Worm (Caenorhabditis elegans): ENCODE data around the gene Y75B12B.1.

The Y75B12B.1 gene

ce11 chrV:15184097-15185040 lies at the start of gene Y75B12B.1:
TSS of gene Y75B12B.1 (plus strand) at chrV:15184699.
- TF ChIP-seq unc-62 (GFP tag; optimal IDR thresholded peaks at IDR 0.05): no peak

ce11 chrV:15136772-15137171 lies 47.7 kb upstream of the Y75B12B.1 start, which contains the start of gene aipl-1:
TSS of gene aipl-1 (minus strand) at chrV:15136801.
- no peak for TF ChIP-seq unc-62 (GFP tag; optimal IDR thresholded peaks at IDR 0.05)

ce11 chrV:15139811-15140210 lies 44.7 kb upstream of the Y75B12B.1 start:
- no peak for TF ChIP-seq unc-62 (GFP tag; optimal IDR thresholded peaks at IDR 0.05)

- TF ChIP-seq unc-62 (GFP tag; optimal IDR thresholded peaks at IDR 0.05): no peak
Measured at ce11 chrV:15140247-15140646, 44.3 kb upstream of the Y75B12B.1 start, which contains the start of gene K08F9.3. TSS of gene K08F9.3 (plus strand) at chrV:15140547.

- TF ChIP-seq unc-62 (GFP tag; optimal IDR thresholded peaks at IDR 0.05): no peak
Measured at ce11 chrV:15143285-15143684, 41.2 kb upstream of the Y75B12B.1 start, which contains the start of gene K08F9.1. TSS of gene K08F9.1 (minus strand) at chrV:15143385.

- no peak for TF ChIP-seq unc-62 (GFP tag; optimal IDR thresholded peaks at IDR 0.05)
Measured at ce11 chrV:15143798-15144197, 40.7 kb upstream of the Y75B12B.1 start, which contains the start of gene K08F9.4. TSS of gene K08F9.4 (plus strand) at chrV:15144019.

ce11 chrV:15147776-15148175 lies 36.7 kb upstream of the Y75B12B.1 start, which contains the start of gene T09F5.20:
TSS of gene T09F5.20 (minus strand) at chrV:15147876.
- TF ChIP-seq unc-62 (GFP tag; optimal IDR thresholded peaks at IDR 0.05): no peak

- TF ChIP-seq unc-62 (GFP tag; optimal IDR thresholded peaks at IDR 0.05): no peak
Measured at ce11 chrV:15148800-15149199, 35.7 kb upstream of the Y75B12B.1 start, which contains the start of gene T09F5.1. TSS of gene T09F5.1 (plus strand) at chrV:15149100.

ce11 chrV:15150176-15150575 lies 34.3 kb upstream of the Y75B12B.1 start:
- no peak for TF ChIP-seq unc-62 (GFP tag; optimal IDR thresholded peaks at IDR 0.05)

ce11 chrV:15150661-15151060 lies 33.8 kb upstream of the Y75B12B.1 start, which contains the start of gene T09F5.2:
TSS of gene T09F5.2 (plus strand) at chrV:15150961.
- no peak for TF ChIP-seq unc-62 (GFP tag; optimal IDR thresholded peaks at IDR 0.05)

- no peak for TF ChIP-seq unc-62 (GFP tag; optimal IDR thresholded peaks at IDR 0.05)
Measured at ce11 chrV:15152010-15152409, 32.5 kb upstream of the Y75B12B.1 start.

ce11 chrV:15153277-15153676 lies 31.2 kb upstream of the Y75B12B.1 start, which contains the start of gene srh-55:
TSS of gene srh-55 (plus strand) at chrV:15153577.
- no peak for TF ChIP-seq unc-62 (GFP tag; optimal IDR thresholded peaks at IDR 0.05)

ce11 chrV:15156504-15156903 lies 28.0 kb upstream of the Y75B12B.1 start:
- TF ChIP-seq unc-62 (GFP tag; optimal IDR thresholded peaks at IDR 0.05): no peak

ce11 chrV:15158691-15159090 lies 25.8 kb upstream of the Y75B12B.1 start, which contains the start of gene str-45:
TSS of gene str-45 (plus strand) at chrV:15158991.
- no peak for TF ChIP-seq unc-62 (GFP tag; optimal IDR thresholded peaks at IDR 0.05)

ce11 chrV:15162697-15163096 lies 21.8 kb upstream of the Y75B12B.1 start, which contains the start of gene srz-11:
TSS of gene srz-11 (plus strand) at chrV:15163082.
- TF ChIP-seq unc-62 (GFP tag; optimal IDR thresholded peaks at IDR 0.05): no peak

ce11 chrV:15175459-15175858 lies 9.0 kb upstream of the Y75B12B.1 start, which contains the start of gene clec-47:
TSS of gene clec-47 (plus strand) at chrV:15175759.
- no peak for TF ChIP-seq unc-62 (GFP tag; optimal IDR thresholded peaks at IDR 0.05)

All from whole organism, dauer.